Fruit fly (Drosophila melanogaster) whole organism, embryonic: Measurements from ENCODE around the gene WDR79.

Source experiments
- Asciz ChIP-seq: fragments of 200-800 bp; sonication (Bioruptor generic); optimal IDR thresholded peaks from 2 replicates; lab custom pipeline; 2017; ENCODE audit warnings: missing biosample characterization, mild to moderate bottlenecking, missing genetic modification characterization, missing genetic modification reagents
- CG10565 ChIP-seq: fragments of 200-800 bp; sonication (Bioruptor generic); optimal IDR thresholded peaks from 3 replicates; lab custom pipeline; 2016; ENCODE audit warnings: missing biosample characterization, mild to moderate bottlenecking, missing genetic modification characterization
- CG11247 ChIP-seq: fragments of 200-800 bp; sonication (Bioruptor generic); IDR thresholded peaks from 2 replicates; pipeline ENCODE4 v1.3.6; 2022; ENCODE audit warnings: missing biosample characterization, missing genetic modification characterization
- CG13123 ChIP-seq: fragments of 200-800 bp; sonication (Bioruptor generic); optimal IDR thresholded peaks from 2 replicates; lab custom pipeline; 2016; ENCODE audit warnings: missing biosample characterization, missing genetic modification characterization
- CG15269 ChIP-seq: fragments of 200-800 bp; sonication (Bioruptor generic); optimal IDR thresholded peaks from 2 replicates; lab custom pipeline; 2018; ENCODE audit warnings: missing biosample characterization, mild to moderate bottlenecking, missing genetic modification characterization, moderate library complexity
- CG6854 ChIP-seq: fragments of 200-800 bp; sonication (Bioruptor generic); optimal IDR thresholded peaks from 3 replicates; lab custom pipeline; 2017; ENCODE audit warnings: missing biosample characterization, mild to moderate bottlenecking, missing genetic modification characterization
- CG8290 ChIP-seq, 3 experiments: fragments of 200-800 bp; sonication (Bioruptor generic); optimal IDR thresholded peaks; 2 replicates each; lab custom pipeline; 2016 to 2019; ENCODE audit warnings: missing biosample characterization in 3 of 3, missing genetic modification characterization in 3 of 3, mild to moderate bottlenecking in 2 of 3, moderate library complexity in 1 of 3
- Stat92E ChIP-seq, 3 experiments: fragments of >200 bp in 2 of 3; fragments of 200-800 bp in 1 of 3; sonication (Bioruptor generic) in 1 of 3; optimal IDR thresholded peaks; 2 replicates each; lab custom pipeline; 2017 to 2019; ENCODE audit warnings: missing biosample characterization in 3 of 3, missing genetic modification characterization in 3 of 3, mild to moderate bottlenecking in 1 of 3, moderate library complexity in 1 of 3
- ap ChIP-seq: fragments of 200-800 bp; sonication (Bioruptor generic); IDR thresholded peaks from 2 replicates; pipeline ENCODE4 v1.3.6; 2022; ENCODE audit warnings: missing biosample characterization, missing genetic modification characterization
- ems ChIP-seq: fragments of 200-800 bp; sonication (Bioruptor generic); optimal IDR thresholded peaks from 3 replicates; lab custom pipeline; 2016; ENCODE audit warnings: missing biosample characterization, missing genetic modification characterization
- ewg ChIP-seq: fragments of 200-800 bp; sonication (Bioruptor generic); optimal IDR thresholded peaks from 3 replicates; lab custom pipeline; 2017; ENCODE audit warnings: mild to moderate bottlenecking, missing biosample characterization, missing genetic modification reagents, missing genetic modification characterization
- grn ChIP-seq: fragments of 200-800 bp; sonication (Bioruptor generic); optimal IDR thresholded peaks from 3 replicates; lab custom pipeline; 2017; ENCODE audit warnings: missing biosample characterization, missing genetic modification characterization
- kah ChIP-seq: fragments of 200-800 bp; sonication (Bioruptor generic); optimal IDR thresholded peaks from 2 replicates; lab custom pipeline; 2018; ENCODE audit warnings: missing biosample characterization, mild to moderate bottlenecking, missing genetic modification characterization
- kni ChIP-seq: fragments of 200-800 bp; sonication (Bioruptor generic); optimal IDR thresholded peaks from 3 replicates; lab custom pipeline; 2017; ENCODE audit warnings: mild to moderate bottlenecking, missing biosample characterization, missing genetic modification reagents, missing genetic modification characterization

- no peak for TF ChIP-seq Stat92E (GFP tag; optimal IDR thresholded peaks at IDR 0.05; lab: Kevin White, UChicago)
- TF ChIP-seq ap (GFP tag; lab: Robert Waterston, UW): no peak
- no peak for TF ChIP-seq CG13123 (GFP tag; lab: Kevin White, UChicago)
- no peak for TF ChIP-seq CG6854
- no peak for TF ChIP-seq ewg (GFP tag; lab: Kevin White, UChicago)
- no peak for TF ChIP-seq ems
- TF ChIP-seq CG11247 (GFP tag; lab: Robert Waterston, UW): no peak
- no peak for TF ChIP-seq CG15269 (tag; lab: Kevin White, UChicago)
- TF ChIP-seq kah (GFP tag; lab: Kevin White, UChicago): no peak
- TF ChIP-seq Asciz (GFP tag; lab: Kevin White, UChicago): no peak
- TF ChIP-seq grn (GFP tag; lab: Kevin White, UChicago): no peak
- no peak for TF ChIP-seq CG10565 (GFP tag; lab: Kevin White, UChicago)
- TF ChIP-seq CG8290 (GFP tag; optimal IDR thresholded peaks at IDR 0.05; lab: Kevin White, UChicago): no peak
- TF ChIP-seq CG8290 (tag; optimal IDR thresholded peaks at IDR 0.05; lab: Kevin White, UChicago): no peak
- TF ChIP-seq kni (GFP tag; lab: Kevin White, UChicago): no peak
Measured at dm6 chr2L:6151669-6152068, 24.1 kb upstream of the WDR79 start, which contains the start of gene Muc26B.
